Fruit fly (Drosophila melanogaster): ENCODE data around the gene Ets65A.

dm6 chr3L:6076429-6076828 is 21.0 kb upstream of the Ets65A start, which contains the start of gene ssp6:
- TF ChIP-seq ttk (optimal IDR thresholded peaks at IDR 0.05) (no peak), Sin3A (optimal IDR thresholded peaks at IDR 0.05) (no peak)
